Fruit fly (Drosophila melanogaster): ENCODE measurements around the gene CG15167.
A peak's percentile ranks its signal among the peaks of the same experiment; 100 is the strongest.

Gene CG15167

dm6 chr2L:18735553-18736167 is 4.5 kb upstream of the CG15167 start:
- TF ChIP-seq Kr (GFP tag; optimal IDR thresholded peaks at IDR 0.05): peak; percentile 59
- peak; percentile 94 for TF ChIP-seq Deaf1 (tag; optimal IDR thresholded peaks at IDR 0.05)
- TF ChIP-seq Rfx (GFP tag; IDR thresholded peaks at IDR 0.05): 0 out of 2 replicates have a peak, but pooled peaks have one; percentile 18
- TF ChIP-seq Mad (GFP tag; optimal IDR thresholded peaks at IDR 0.05): no peak
- no peak for TF ChIP-seq Antp (GFP tag; optimal IDR thresholded peaks at IDR 0.05)
- TF ChIP-seq Drgx (GFP tag; IDR thresholded peaks at IDR 0.05): 0 out of 2 replicates have a peak, but pooled peaks have one; percentile 15
- TF ChIP-seq Side (GFP tag; optimal IDR thresholded peaks at IDR 0.05): no peak
- no peak for TF ChIP-seq chn (GFP tag; optimal IDR thresholded peaks at IDR 0.05)
- TF ChIP-seq Sin3A (optimal IDR thresholded peaks at IDR 0.05): no peak
- TF ChIP-seq Doc2 (GFP tag; IDR thresholded peaks at IDR 0.05): no peak
- 0 out of 2 replicates have a peak, but pooled peaks have one; percentile 22 for TF ChIP-seq Awh (GFP tag; IDR thresholded peaks at IDR 0.05)
- TF ChIP-seq ranshi (GFP tag; IDR thresholded peaks at IDR 0.05): no peak
- TF ChIP-seq bab2 (GFP tag; optimal IDR thresholded peaks at IDR 0.05): no peak
- TF ChIP-seq Nf-YA (GFP tag; IDR thresholded peaks at IDR 0.05): peak; percentile 58
- peak; percentile 92 for TF ChIP-seq CG4360 (GFP tag; IDR thresholded peaks at IDR 0.05)
- no peak for TF ChIP-seq Six4 (GFP tag; optimal IDR thresholded peaks at IDR 0.05)
- TF ChIP-seq CG13894 (tag; optimal IDR thresholded peaks at IDR 0.05): peak; percentile 91
- TF ChIP-seq Nf-YB (GFP tag; optimal IDR thresholded peaks at IDR 0.05): peak; percentile 97
- TF ChIP-seq Med (GFP tag): peak; percentile 33
- TF ChIP-seq H15 (GFP tag; IDR thresholded peaks at IDR 0.05): 0 out of 3 replicates have a peak, but pooled peaks have one; percentile 8
- TF ChIP-seq CG9797 (GFP tag; optimal IDR thresholded peaks at IDR 0.05): no peak
- peak; percentile 42 for TF ChIP-seq Jarid2 (GFP tag; optimal IDR thresholded peaks at IDR 0.05)
- TF ChIP-seq wek (GFP tag; optimal IDR thresholded peaks at IDR 0.05): no peak
- TF ChIP-seq CG31224 (GFP tag; IDR thresholded peaks at IDR 0.05): no peak
- TF ChIP-seq z (GFP tag; IDR thresholded peaks at IDR 0.05): peak; percentile 34; the same call in 1 of the 3 replicates
- peak; percentile 71 for TF ChIP-seq crol (GFP tag; IDR thresholded peaks at IDR 0.05)
- no peak for TF ChIP-seq Hand (GFP tag; optimal IDR thresholded peaks at IDR 0.05)
- no peak for TF ChIP-seq vfl (GFP tag; optimal IDR thresholded peaks at IDR 0.05)
- peak; percentile 3 for TF ChIP-seq cad (GFP tag; optimal IDR thresholded peaks at IDR 0.05)
- TF ChIP-seq CG12744 (GFP tag; optimal IDR thresholded peaks at IDR 0.05): no peak
- TF ChIP-seq zfh1 (GFP tag; IDR thresholded peaks at IDR 0.05): no peak
- TF ChIP-seq CG13287 (GFP tag; IDR thresholded peaks at IDR 0.05; ENCODE audit: partially characterized antibody): 0 out of 2 replicates have a peak, but pooled peaks have one; percentile 20
- TF ChIP-seq fd64A (GFP tag; optimal IDR thresholded peaks at IDR 0.05): no peak
- TF ChIP-seq CG6175 (GFP tag; IDR thresholded peaks at IDR 0.05): peak; percentile 69; the same call in 1 of the 3 replicates
- peak; percentile 80 for TF ChIP-seq cg (GFP tag; optimal IDR thresholded peaks at IDR 0.05)
- TF ChIP-seq Adf1 (GFP tag; IDR thresholded peaks at IDR 0.05): peak; percentile 56
- 0 out of 4 replicates have a peak, but pooled peaks have one; percentile 23 for TF ChIP-seq Dll (GFP tag; IDR thresholded peaks at IDR 0.05; ENCODE audit: partially characterized antibody)
- no peak for TF ChIP-seq CG31441 (GFP tag; IDR thresholded peaks at IDR 0.05)
- TF ChIP-seq CG2199 (GFP tag; IDR thresholded peaks at IDR 0.05): peak; percentile 86
- TF ChIP-seq CG34376 (GFP tag; optimal IDR thresholded peaks at IDR 0.05): no peak
- 0 out of 3 replicates have a peak, but pooled peaks have one; percentile 9 for TF ChIP-seq zen2 (GFP tag; IDR thresholded peaks at IDR 0.05; ENCODE audit: partially characterized antibody)
- no peak for TF ChIP-seq CG3995 (GFP tag; optimal IDR thresholded peaks at IDR 0.05)
- no peak for TF ChIP-seq CG11696 (GFP tag; IDR thresholded peaks at IDR 0.05)
- no peak for TF ChIP-seq CG2202 (tag; optimal IDR thresholded peaks at IDR 0.05)
- TF ChIP-seq chinmo (GFP tag; IDR thresholded peaks at IDR 0.05; ENCODE audit: partially characterized antibody): 0 out of 4 replicates have a peak, but pooled peaks have one; percentile 43
- TF ChIP-seq Dfd (GFP tag; optimal IDR thresholded peaks at IDR 0.05): peak in 1 of 2 experiments; percentile 22
- no peak for TF ChIP-seq ind (GFP tag; optimal IDR thresholded peaks at IDR 0.05)
- no peak for TF ChIP-seq Scr (GFP tag; IDR thresholded peaks at IDR 0.05; ENCODE audit: partially characterized antibody)
- no peak for TF ChIP-seq tx (GFP tag; optimal IDR thresholded peaks at IDR 0.05)
- TF ChIP-seq nerfin-1 (tag; optimal IDR thresholded peaks at IDR 0.05): no peak
